Fruit fly (Drosophila melanogaster) whole organism, embryonic: Measurements from ENCODE around the gene GatB.

Source experiments
- CG10462 ChIP-seq: fragments of 200-800 bp; sonication (Bioruptor generic); optimal IDR thresholded peaks from 2 replicates; lab custom pipeline; 2016; ENCODE audit warnings: missing biosample characterization, missing genetic modification characterization
- CG2120 ChIP-seq: fragments of 200-800 bp; sonication (Bioruptor generic); optimal IDR thresholded peaks from 3 replicates; lab custom pipeline; 2016; ENCODE audit warnings: missing biosample characterization, missing genetic modification characterization
- Vsx1 ChIP-seq: fragments of 200-800 bp; sonication (Bioruptor generic); optimal IDR thresholded peaks from 2 replicates; lab custom pipeline; 2017; ENCODE audit warnings: missing biosample characterization, mild to moderate bottlenecking, missing genetic modification characterization, missing genetic modification reagents
- ftz-f1 ChIP-seq: fragments of 200-800 bp; sonication (Bioruptor generic); optimal IDR thresholded peaks from 2 replicates; lab custom pipeline; 2016; ENCODE audit warnings: missing biosample characterization, missing genetic modification characterization
- lola ChIP-seq, 3 experiments: fragments of >200 bp in 2 of 3; fragments of 200-800 bp in 1 of 3; sonication (Bioruptor generic) in 1 of 3; optimal IDR thresholded peaks; 2 replicates each; lab custom pipeline; 2017 to 2019; ENCODE audit warnings: missing biosample characterization in 3 of 3, missing genetic modification characterization in 3 of 3, mild to moderate bottlenecking in 1 of 3, moderate library complexity in 1 of 3
- pnt ChIP-seq: fragments of 200-800 bp; sonication (Bioruptor generic); optimal IDR thresholded peaks from 3 replicates; lab custom pipeline; 2016; ENCODE audit warnings: missing biosample characterization, missing genetic modification characterization
- tin ChIP-seq: fragments of 200-800 bp; sonication (Bioruptor generic); optimal IDR thresholded peaks from 3 replicates; lab custom pipeline; 2016; ENCODE audit warnings: missing biosample characterization, missing genetic modification characterization
- vnd ChIP-seq: fragments of 200-800 bp; sonication (Bioruptor generic); IDR thresholded peaks from 3 replicates; pipeline ENCODE4 v1.3.6; 2022; ENCODE audit warnings: missing biosample characterization, missing genetic modification characterization; ENCODE audit not compliant: partially characterized antibody

DNA sequence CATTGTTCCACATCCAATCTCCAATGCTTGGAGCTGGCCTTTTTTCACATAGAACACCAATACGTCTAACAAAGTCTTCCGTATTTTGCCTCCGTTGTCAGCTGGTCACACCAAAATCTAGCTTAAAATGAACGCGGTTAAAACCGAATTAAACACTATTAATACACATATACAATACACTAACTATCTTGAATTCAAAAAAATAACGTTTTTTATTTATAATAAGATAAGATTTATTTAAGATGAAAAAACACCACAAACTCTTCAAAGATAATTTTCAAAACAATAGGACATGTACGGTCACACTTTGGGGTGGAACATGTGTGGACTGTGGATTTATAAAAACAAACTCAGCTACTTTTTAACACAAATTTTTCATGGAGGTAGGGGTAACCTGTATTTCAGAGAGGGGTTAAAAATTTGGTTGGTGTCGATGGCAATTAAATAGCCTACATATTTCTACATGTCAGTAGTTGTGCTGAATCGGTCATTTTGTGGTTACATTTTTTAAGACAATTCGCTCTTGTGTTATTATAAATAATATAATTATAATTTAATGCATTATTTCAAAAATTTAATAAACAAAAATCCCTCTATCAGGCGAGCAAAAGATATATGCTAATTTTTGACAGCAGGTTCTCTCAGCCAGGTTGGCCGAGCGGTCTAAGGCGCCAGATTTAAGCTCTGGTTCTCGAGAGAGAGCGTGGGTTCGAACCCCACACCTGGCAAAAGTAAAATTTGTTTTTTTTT lies 17.6 kb downstream of the GatB start, which contains the start of gene CG13605:
- TF ChIP-seq tin (GFP tag; lab: Kevin White, UChicago) (peak; percentile 47), vnd (GFP tag; lab: Robert Waterston, UW) (no peak), ftz-f1 (no peak), CG10462 (GFP tag; lab: Kevin White, UChicago) (peak; percentile 26), pnt (GFP tag; lab: Kevin White, UChicago) (peak; percentile 26), Vsx1 (GFP tag; lab: Kevin White, UChicago) (peak; percentile 68), lola (GFP tag; optimal IDR thresholded peaks at IDR 0.05; lab: Kevin White, UChicago) (peak in 1 of 3 experiments; percentile 43), CG2120 (GFP tag; lab: Kevin White, UChicago) (peak; percentile 84)
